Worm (Caenorhabditis elegans) whole organism, late embryonic: ENCODE measurements around the gene mltn-6.
A peak's percentile ranks its signal among the peaks of the same experiment; 100 is the strongest.

Experiments used
- F13H6.1 ChIP-seq: sonication (generic microtip); optimal IDR thresholded peaks from 2 replicates; lab custom pipeline; 2016; ENCODE audit warnings: missing genetic modification characterization, missing compliant biosample characterization
- K02D7.2 ChIP-seq: sonication (generic microtip); optimal IDR thresholded peaks from 2 replicates; lab custom pipeline; 2017; ENCODE audit warnings: mild to moderate bottlenecking, missing genetic modification characterization, missing compliant biosample characterization
- Y22D7AL.16 ChIP-seq: sonication (generic microtip); optimal IDR thresholded peaks from 2 replicates; lab custom pipeline; 2016; ENCODE audit warnings: missing genetic modification characterization, missing compliant biosample characterization
- ahr-1 ChIP-seq: sonication (generic microtip); optimal IDR thresholded peaks from 2 replicates; lab custom pipeline; 2016; ENCODE audit warnings: missing genetic modification characterization, missing compliant biosample characterization
- ceh-14 ChIP-seq: sonication (generic microtip); optimal IDR thresholded peaks from 2 replicates; lab custom pipeline; 2016; ENCODE audit warnings: missing genotype, missing genetic modification characterization, missing compliant biosample characterization
- ceh-18 ChIP-seq: sonication (generic microtip); optimal IDR thresholded peaks from 2 replicates; lab custom pipeline; 2016; ENCODE audit warnings: missing genetic modification characterization, missing compliant biosample characterization
- ceh-24 ChIP-seq: sonication (generic microtip); optimal IDR thresholded peaks from 2 replicates; lab custom pipeline; 2016; ENCODE audit warnings: mild to moderate bottlenecking, missing genetic modification characterization, missing compliant biosample characterization
- ceh-30 ChIP-seq: fragments of 150-350 bp; optimal IDR thresholded peaks from 2 replicates; lab custom pipeline; 2014; ENCODE audit warnings: missing biosample characterization, missing genetic modification characterization
- ceh-48 ChIP-seq: sonication (generic microtip); optimal IDR thresholded peaks from 2 replicates; lab custom pipeline; 2016; ENCODE audit warnings: missing genetic modification characterization, inconsistent platforms, missing compliant biosample characterization
- ceh-6 ChIP-seq: fragments of 200-800 bp; sonication (Bioruptor generic); optimal IDR thresholded peaks from 2 replicates; lab custom pipeline; 2018; ENCODE audit warnings: mild to moderate bottlenecking, missing genetic modification characterization, missing compliant biosample characterization
- ceh-9 ChIP-seq: sonication (generic microtip); optimal IDR thresholded peaks from 2 replicates; lab custom pipeline; 2016; ENCODE audit warnings: mild to moderate bottlenecking, missing genetic modification characterization, inconsistent platforms, missing compliant biosample characterization
- dmd-4 ChIP-seq: sonication (generic microtip); optimal IDR thresholded peaks from 2 replicates; lab custom pipeline; 2016; ENCODE audit warnings: borderline replicate concordance, missing genetic modification characterization, missing compliant biosample characterization
- elt-2 ChIP-seq: sonication (generic microtip); optimal IDR thresholded peaks from 2 replicates; lab custom pipeline; 2016; ENCODE audit warnings: missing genetic modification reagents, missing genetic modification characterization, missing compliant biosample characterization
- elt-4 ChIP-seq: sonication (generic microtip); optimal IDR thresholded peaks from 2 replicates; lab custom pipeline; 2016; ENCODE audit warnings: missing genetic modification characterization, missing compliant biosample characterization
- ets-4 ChIP-seq: sonication (generic microtip); optimal IDR thresholded peaks from 2 replicates; lab custom pipeline; 2016; ENCODE audit warnings: missing genetic modification characterization, missing compliant biosample characterization
- gmeb-2 ChIP-seq: sonication (generic microtip); optimal IDR thresholded peaks from 2 replicates; lab custom pipeline; 2016; ENCODE audit warnings: missing genetic modification characterization, inconsistent platforms, missing compliant biosample characterization
- hlh-13 ChIP-seq: fragments of 200-800 bp; sonication (Bioruptor generic); optimal IDR thresholded peaks from 2 replicates; lab custom pipeline; 2018; ENCODE audit warnings: mild to moderate bottlenecking, missing genetic modification characterization, missing compliant biosample characterization
- hlh-30 ChIP-seq: sonication (generic microtip); optimal IDR thresholded peaks from 2 replicates; lab custom pipeline; 2017; ENCODE audit warnings: antibody characterized with exemption, missing genetic modification characterization, missing compliant biosample characterization; ENCODE audit not compliant: insufficient read depth
- hlh-6 ChIP-seq: sonication (generic microtip); optimal IDR thresholded peaks from 2 replicates; lab custom pipeline; 2016; ENCODE audit warnings: missing genotype, missing genetic modification characterization, missing compliant biosample characterization
- lim-6 ChIP-seq: sonication (generic microtip); optimal IDR thresholded peaks from 2 replicates; lab custom pipeline; 2016; ENCODE audit warnings: missing genetic modification characterization, missing compliant biosample characterization
- lin-11 ChIP-seq: fragments of 200-800 bp; sonication (Bioruptor generic); optimal IDR thresholded peaks from 2 replicates; lab custom pipeline; 2018; ENCODE audit warnings: mild to moderate bottlenecking, missing genetic modification characterization, missing compliant biosample characterization
- mec-3 ChIP-seq: sonication (generic microtip); optimal IDR thresholded peaks from 2 replicates; lab custom pipeline; 2016; ENCODE audit warnings: borderline replicate concordance, missing genetic modification characterization, missing compliant biosample characterization
- nhr-11 ChIP-seq: fragments of 150-350 bp; optimal IDR thresholded peaks from 2 replicates; lab custom pipeline; 2014; ENCODE audit warnings: missing biosample characterization, missing genetic modification characterization
- nhr-232 ChIP-seq: sonication (generic microtip); optimal IDR thresholded peaks from 2 replicates; lab custom pipeline; 2016; ENCODE audit warnings: missing genetic modification characterization, missing compliant biosample characterization
- npax-4 ChIP-seq: sonication (generic microtip); optimal IDR thresholded peaks from 2 replicates; lab custom pipeline; 2016; ENCODE audit warnings: missing genetic modification characterization, missing compliant biosample characterization
- odd-2 ChIP-seq: sonication (generic microtip); optimal IDR thresholded peaks from 2 replicates; lab custom pipeline; 2017; ENCODE audit warnings: antibody characterized with exemption, mild to moderate bottlenecking, missing genetic modification characterization, missing compliant biosample characterization
- pag-3 ChIP-seq: sonication (generic microtip); optimal IDR thresholded peaks from 2 replicates; lab custom pipeline; 2016; ENCODE audit warnings: missing compliant biosample characterization, missing genetic modification characterization, borderline replicate concordance
- pax-1 ChIP-seq: fragments of 150-350 bp; optimal IDR thresholded peaks from 2 replicates; lab custom pipeline; 2014; ENCODE audit warnings: missing biosample characterization, missing genetic modification characterization
- pha-2 ChIP-seq: sonication (generic microtip); optimal IDR thresholded peaks from 2 replicates; lab custom pipeline; 2017; ENCODE audit warnings: mild to moderate bottlenecking, missing genetic modification characterization, missing compliant biosample characterization
- pha-4 ChIP-seq: fragments of 150-350 bp; optimal IDR thresholded peaks from 2 replicates; lab custom pipeline; 2018; ENCODE audit warnings: missing biosample characterization, missing genetic modification reagents, missing genetic modification characterization
- pqm-1 ChIP-seq: sonication (generic microtip); optimal IDR thresholded peaks from 2 replicates; lab custom pipeline; 2016; ENCODE audit warnings: missing genetic modification characterization, missing compliant biosample characterization
- pros-1 ChIP-seq: fragments of 150-350 bp; optimal IDR thresholded peaks from 2 replicates; lab custom pipeline; 2014; ENCODE audit warnings: missing biosample characterization, missing genetic modification reagents, missing genetic modification characterization
- ref-2 ChIP-seq: sonication (generic microtip); optimal IDR thresholded peaks from 2 replicates; lab custom pipeline; 2016; ENCODE audit warnings: missing genetic modification characterization, missing compliant biosample characterization
- rnt-1 ChIP-seq: sonication (generic microtip); optimal IDR thresholded peaks from 2 replicates; lab custom pipeline; 2016; ENCODE audit warnings: missing genetic modification characterization, missing compliant biosample characterization
- sox-4 ChIP-seq: sonication (generic microtip); optimal IDR thresholded peaks from 2 replicates; lab custom pipeline; 2017; ENCODE audit warnings: mild to moderate bottlenecking, missing genetic modification characterization, inconsistent platforms, missing compliant biosample characterization
- tbx-2 ChIP-seq: sonication (generic microtip); optimal IDR thresholded peaks from 2 replicates; lab custom pipeline; 2016; ENCODE audit warnings: missing genetic modification characterization, missing compliant biosample characterization
- tbx-7 ChIP-seq: sonication (generic microtip); optimal IDR thresholded peaks from 2 replicates; lab custom pipeline; 2016; ENCODE audit warnings: missing genotype, missing genetic modification characterization, missing compliant biosample characterization
- ttx-3 ChIP-seq: sonication (generic microtip); optimal IDR thresholded peaks from 2 replicates; lab custom pipeline; 2016; ENCODE audit warnings: missing genetic modification reagents, missing genetic modification characterization, missing compliant biosample characterization
- unc-3 ChIP-seq, 2 experiments: fragments of 200-800 bp in 1 of 2; sonication (Bioruptor generic) in 1 of 2; sonication (generic microtip) in 1 of 2; conservative IDR thresholded peaks in 1 of 2; optimal IDR thresholded peaks in 1 of 2; 2 replicates each; pipeline versions ENCODE4 v1.3.6 to Lab custom; 2016 to 2022; ENCODE audit warnings: missing compliant biosample characterization in 2 of 2, missing genetic modification characterization in 2 of 2, missing genetic modification reagents in 1 of 2
- unc-42 ChIP-seq: sonication (generic microtip); optimal IDR thresholded peaks from 2 replicates; lab custom pipeline; 2016; ENCODE audit warnings: missing genotype, missing genetic modification characterization, missing compliant biosample characterization
- unc-86 ChIP-seq: sonication (generic microtip); optimal IDR thresholded peaks from 2 replicates; lab custom pipeline; 2016; ENCODE audit warnings: missing genetic modification characterization, missing compliant biosample characterization
- zip-5 ChIP-seq: sonication (generic microtip); optimal IDR thresholded peaks from 2 replicates; lab custom pipeline; 2016; ENCODE audit warnings: missing genetic modification characterization, missing compliant biosample characterization

Gene mltn-6

DNA sequence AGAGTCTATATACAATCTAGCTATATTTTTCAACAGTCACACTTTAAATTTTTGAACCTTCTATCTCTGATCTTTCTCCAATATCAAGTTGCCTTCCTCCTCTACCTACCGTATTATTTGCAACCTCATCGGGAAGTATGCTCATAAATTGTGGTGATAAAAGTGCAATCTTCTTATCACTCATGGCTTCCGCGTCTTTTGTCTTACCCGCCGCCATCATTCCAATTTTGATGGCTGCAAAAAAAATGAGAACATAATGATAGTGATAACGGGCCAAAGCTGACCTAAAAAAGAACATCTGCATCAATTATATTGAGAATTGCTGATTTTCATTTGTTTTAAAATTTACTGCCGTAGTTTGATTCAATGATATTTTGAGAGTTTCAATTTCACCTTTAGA, 12.0 kb downstream of the mltn-6 start:
- TF ChIP-seq gmeb-2 (tag; lab: Kevin White, UChicago): no peak
- peak; percentile 33 for TF ChIP-seq elt-2
- TF ChIP-seq unc-86 (tag; lab: Kevin White, UChicago): no peak
- no peak for TF ChIP-seq lin-11
- TF ChIP-seq zip-5: no peak

ce11 chrV:378231-378630, 13.5 kb downstream of the mltn-6 start:
- no peak for TF ChIP-seq nhr-232 (tag; lab: Kevin White, UChicago)
- TF ChIP-seq sox-4 (tag; lab: Kevin White, UChicago): no peak
- TF ChIP-seq nhr-11 (tag; lab: Kevin White, UChicago): no peak
- TF ChIP-seq ceh-6: no peak
- TF ChIP-seq lim-6 (tag; lab: Kevin White, UChicago): no peak
- no peak for TF ChIP-seq K02D7.2 (tag; lab: Kevin White, UChicago)
- no peak for TF ChIP-seq ttx-3 (tag; lab: Kevin White, UChicago)
- TF ChIP-seq ceh-18 (tag; lab: Kevin White, UChicago): no peak
- TF ChIP-seq ceh-24 (tag; lab: Kevin White, UChicago): no peak
- no peak for TF ChIP-seq rnt-1
- no peak for TF ChIP-seq tbx-2 (tag; lab: Kevin White, UChicago)
- no peak for TF ChIP-seq ceh-14
- no peak for TF ChIP-seq pqm-1 (tag; lab: Kevin White, UChicago)
- TF ChIP-seq F13H6.1 (tag; lab: Kevin White, UChicago): no peak
- no peak for TF ChIP-seq pha-2
- TF ChIP-seq ref-2 (tag; lab: Kevin White, UChicago): no peak
- TF ChIP-seq odd-2: no peak
- TF ChIP-seq hlh-6 (tag; lab: Kevin White, UChicago): no peak
- TF ChIP-seq unc-42 (tag; lab: Kevin White, UChicago): no peak
- no peak for TF ChIP-seq hlh-30 (tag; lab: Kevin White, UChicago)

DNA sequence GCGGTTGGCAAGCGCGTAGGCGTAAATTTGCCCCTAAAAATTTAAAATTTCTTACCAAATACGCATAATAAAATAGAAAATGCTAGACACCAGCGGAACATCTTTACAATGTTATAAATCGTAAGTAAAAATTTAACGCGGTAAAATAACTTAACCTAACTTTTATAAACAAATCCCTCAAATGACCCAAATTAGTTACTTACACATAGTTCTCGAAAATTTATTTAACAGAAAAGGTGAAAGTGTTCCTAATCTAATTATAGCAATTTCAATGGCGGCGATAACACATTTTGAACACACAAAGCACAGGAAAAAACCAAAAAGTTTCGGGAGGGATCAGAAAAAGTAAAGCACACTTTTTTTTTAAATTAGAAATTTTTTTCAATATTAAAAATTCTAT, 15.4 kb downstream of the mltn-6 start, which contains the start of gene mltn-8:
Gene mltn-8 (minus strand): TSS at position 101 of the 400 bp plus-strand sequence.
- TF ChIP-seq npax-4 (tag; lab: Kevin White, UChicago): no peak
- no peak for TF ChIP-seq pag-3 (tag; lab: Kevin White, UChicago)
- no peak for TF ChIP-seq elt-4 (tag; lab: Kevin White, UChicago)
- TF ChIP-seq pros-1: no peak
- TF ChIP-seq hlh-13 (GFP tag; lab: Kevin White, UChicago): no peak
- no peak for TF ChIP-seq tbx-7 (tag; lab: Kevin White, UChicago)
- no peak for TF ChIP-seq pha-2
- no peak for TF ChIP-seq ceh-9 (tag; lab: Kevin White, UChicago)
- TF ChIP-seq ets-4: no peak
- no peak for TF ChIP-seq Y22D7AL.16
- TF ChIP-seq gmeb-2 (tag; lab: Kevin White, UChicago): no peak
- no peak for TF ChIP-seq pha-4 (tag; lab: Kevin White, UChicago)
- no peak for TF ChIP-seq unc-86 (tag; lab: Kevin White, UChicago)
- no peak for TF ChIP-seq mec-3 (tag; lab: Kevin White, UChicago)
- TF ChIP-seq pax-1 (tag; lab: Kevin White, UChicago): no peak
- no peak for TF ChIP-seq ceh-24 (tag; lab: Kevin White, UChicago)

ce11 chrV:381227-381950, 16.6 kb downstream of the mltn-6 start, which contains the start of gene ZK6.8:
Gene ZK6.8 (plus strand): TSS chrV:381908.
- TF ChIP-seq dmd-4 (tag; lab: Kevin White, UChicago) (no peak), hlh-30 (tag; lab: Kevin White, UChicago) (no peak), pha-2 (no peak), ahr-1 (no peak), ceh-30 (tag; lab: Kevin White, UChicago) (no peak), rnt-1 (no peak), nhr-11 (tag; lab: Kevin White, UChicago) (no peak), mec-3 (tag; lab: Kevin White, UChicago) (no peak), unc-3 (GFP tag; conservative IDR thresholded peaks at IDR 0.05; lab: Robert Waterston, UW) (no peak), unc-3 (tag; optimal IDR thresholded peaks at IDR 0.05; lab: Kevin White, UChicago) (no peak), ceh-48 (tag; lab: Kevin White, UChicago) (no peak), ceh-18 (tag; lab: Kevin White, UChicago) (no peak)
